Fruit fly (Drosophila melanogaster) whole organism, wandering third instar larva: ENCODE results near the gene SA2.
A peak's percentile ranks its signal among the peaks of the same experiment; 100 is the strongest.
"Not testable (repeated sequence)": the region's sequence is repeated elsewhere in the genome, so short reads cannot be mapped to it uniquely, and the experiment has no call there.

Experiments used
- CG32264 ChIP-seq: fragments of 200-800 bp; sonication (Bioruptor generic); optimal IDR thresholded peaks from 2 replicates; lab custom pipeline; 2016; ENCODE audit warnings: missing biosample characterization, missing genetic modification characterization
- CG9705 ChIP-seq: fragments of 200-800 bp; sonication (Bioruptor generic); optimal IDR thresholded peaks from 2 replicates; lab custom pipeline; 2018; ENCODE audit warnings: missing biosample characterization, mild to moderate bottlenecking, missing genetic modification characterization
- CrebA ChIP-seq: fragments of 200-800 bp; sonication (Bioruptor generic); optimal IDR thresholded peaks from 2 replicates; lab custom pipeline; 2016; ENCODE audit warnings: missing biosample characterization, mild to moderate bottlenecking, missing genetic modification characterization, borderline replicate concordance
- Dfd ChIP-seq: fragments of >200 bp; optimal IDR thresholded peaks from 2 replicates; lab custom pipeline; 2017; ENCODE audit warnings: missing biosample characterization, missing genetic modification characterization
- Dif ChIP-seq: fragments of 200-275, 200-300 bp; sonication (Bioruptor generic); optimal IDR thresholded peaks from 2 replicates; lab custom pipeline; 2018; ENCODE audit warnings: missing biosample characterization, missing genetic modification characterization; ENCODE audit not compliant: partially characterized antibody
- GATAd ChIP-seq: sonication (Bioruptor generic); optimal IDR thresholded peaks from 2 replicates; lab custom pipeline; 2016; ENCODE audit warnings: missing biosample characterization, missing genetic modification characterization
- HLH106 ChIP-seq: fragments of 200-800 bp; optimal IDR thresholded peaks from 3 replicates; lab custom pipeline; 2019; ENCODE audit warnings: missing biosample characterization, mild to moderate bottlenecking, missing genetic modification characterization, moderate library complexity
- Hnf4 ChIP-seq: fragments of 200-800 bp; sonication (Bioruptor generic); optimal IDR thresholded peaks from 2 replicates; lab custom pipeline; 2016; ENCODE audit warnings: missing biosample characterization, mild to moderate bottlenecking, missing genetic modification characterization
- Hr78 ChIP-seq: fragments of >200 bp; optimal IDR thresholded peaks from 2 replicates; lab custom pipeline; 2017; ENCODE audit warnings: missing biosample characterization, missing genetic modification characterization
- Hr83 ChIP-seq: fragments of 200-300 bp; sonication (Bioruptor generic); optimal IDR thresholded peaks from 2 replicates; lab custom pipeline; 2016; ENCODE audit warnings: missing biosample characterization, mild to moderate bottlenecking, missing genetic modification characterization, moderate library complexity; ENCODE audit not compliant: poor library complexity, severe bottlenecking
- Jra ChIP-seq: sonication (Bioruptor generic); optimal IDR thresholded peaks from 2 replicates; lab custom pipeline; 2016; ENCODE audit warnings: missing biosample characterization, missing genetic modification characterization
- Mio ChIP-seq: sonication (Bioruptor generic); optimal IDR thresholded peaks from 2 replicates; lab custom pipeline; 2016; ENCODE audit warnings: missing biosample characterization, missing genetic modification characterization
- Myc ChIP-seq: fragments of >200 bp; optimal IDR thresholded peaks from 2 replicates; lab custom pipeline; 2017
- OdsH ChIP-seq: fragments of 200-800 bp; sonication (Bioruptor generic); optimal IDR thresholded peaks from 2 replicates; lab custom pipeline; 2016; ENCODE audit warnings: missing biosample characterization, mild to moderate bottlenecking, missing genetic modification characterization
- Vsx2 ChIP-seq: fragments of 200-300, 225-300 bp; sonication (Bioruptor generic); optimal IDR thresholded peaks from 2 replicates; lab custom pipeline; 2018; ENCODE audit warnings: missing biosample characterization, missing genetic modification characterization; ENCODE audit not compliant: partially characterized antibody
- br ChIP-seq: fragments of 200-800 bp; sonication (Bioruptor generic); optimal IDR thresholded peaks from 2 replicates; lab custom pipeline; 2016; ENCODE audit warnings: missing biosample characterization, missing genetic modification characterization
- brk ChIP-seq: fragments of 200-800 bp; sonication (Bioruptor generic); optimal IDR thresholded peaks from 2 replicates; lab custom pipeline; 2016; ENCODE audit warnings: missing biosample characterization, mild to moderate bottlenecking, missing genetic modification characterization
- dl ChIP-seq, 2 experiments: fragments of 175-275, 200-275 bp in 1 of 2; fragments of 200-275 bp in 1 of 2; sonication (Bioruptor generic); optimal IDR thresholded peaks; lab custom pipeline; 2018; ENCODE audit warnings: mild to moderate bottlenecking in 2 of 2, missing biosample characterization in 2 of 2, missing genetic modification characterization in 2 of 2, moderate library complexity in 2 of 2; ENCODE audit not compliant: partially characterized antibody in 2 of 2, insufficient read depth in 1 of 2
- dmrt93B ChIP-seq: fragments of 200-800 bp; sonication (Bioruptor generic); optimal IDR thresholded peaks from 2 replicates; lab custom pipeline; 2018; ENCODE audit warnings: missing biosample characterization, mild to moderate bottlenecking, missing genetic modification characterization
- dsf ChIP-seq: sonication (Bioruptor generic); optimal IDR thresholded peaks from 2 replicates; lab custom pipeline; 2016; ENCODE audit warnings: missing biosample characterization, missing genetic modification characterization, borderline replicate concordance
- ey ChIP-seq: fragments of 200-800 bp; sonication (Bioruptor generic); optimal IDR thresholded peaks from 2 replicates; lab custom pipeline; 2016; ENCODE audit warnings: missing biosample characterization, missing genetic modification characterization
- foxo ChIP-seq, 2 experiments: fragments of 200-800 bp; sonication (Bioruptor generic); optimal IDR thresholded peaks; 2 replicates in 1 of 2; 3 replicates in 1 of 2; lab custom pipeline; 2016 to 2017; ENCODE audit warnings: missing biosample characterization in 2 of 2, missing genetic modification characterization in 2 of 2
- fru ChIP-seq: fragments of 200-800 bp; sonication (Bioruptor generic); optimal IDR thresholded peaks from 3 replicates; lab custom pipeline; 2016; ENCODE audit warnings: missing biosample characterization, mild to moderate bottlenecking, missing genetic modification characterization
- jim ChIP-seq: fragments of 175-275, 200-325 bp; sonication (Bioruptor generic); optimal IDR thresholded peaks from 2 replicates; lab custom pipeline; 2016; ENCODE audit warnings: missing biosample characterization, mild to moderate bottlenecking, missing genetic modification characterization
- pan ChIP-seq: fragments of >200 bp; optimal IDR thresholded peaks from 2 replicates; lab custom pipeline; 2017
- psq ChIP-seq: fragments of 200-800 bp; sonication (Bioruptor generic); optimal IDR thresholded peaks from 3 replicates; lab custom pipeline; 2017; ENCODE audit warnings: missing biosample characterization, mild to moderate bottlenecking, missing genetic modification characterization, moderate library complexity
- rgr ChIP-seq: fragments of 200-800 bp; sonication (Bioruptor generic); optimal IDR thresholded peaks from 3 replicates; lab custom pipeline; 2016; ENCODE audit warnings: missing biosample characterization, mild to moderate bottlenecking, missing genetic modification characterization
- sv ChIP-seq: fragments of 200-800 bp; sonication (Bioruptor generic); optimal IDR thresholded peaks from 3 replicates; lab custom pipeline; 2016; ENCODE audit warnings: missing biosample characterization, missing genetic modification characterization
- tai ChIP-seq: sonication (Bioruptor generic); optimal IDR thresholded peaks from 2 replicates; lab custom pipeline; 2016; ENCODE audit warnings: missing biosample characterization, missing genetic modification characterization
- usp ChIP-seq: fragments of >200 bp; optimal IDR thresholded peaks from 2 replicates; lab custom pipeline; 2017; ENCODE audit warnings: missing biosample characterization, missing genetic modification characterization

The SA2 gene

DNA sequence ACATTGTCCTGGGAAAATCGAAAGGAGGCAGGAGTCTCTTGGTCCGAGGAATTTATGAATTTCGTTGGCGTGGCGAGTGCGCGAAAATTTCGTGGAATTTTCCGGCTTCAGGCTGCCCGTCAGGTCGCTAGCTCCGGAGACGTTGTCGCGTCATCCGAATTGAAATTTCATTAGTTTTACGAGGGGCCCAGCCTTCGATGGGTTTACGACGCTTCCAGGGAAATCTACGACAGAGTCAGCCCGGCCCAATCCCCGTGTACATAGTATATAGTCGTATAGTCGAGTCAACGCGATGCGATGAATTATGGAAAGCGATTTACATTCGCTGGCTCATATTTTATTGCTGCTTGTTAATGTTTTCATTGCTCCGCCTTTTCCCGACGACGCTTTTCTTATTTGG is 33.1 kb downstream of the SA2 start:
- TF ChIP-seq CG9705 (GFP tag; lab: Kevin White, UChicago) (no peak), HLH106 (tag; lab: Kevin White, UChicago) (no peak)

DNA sequence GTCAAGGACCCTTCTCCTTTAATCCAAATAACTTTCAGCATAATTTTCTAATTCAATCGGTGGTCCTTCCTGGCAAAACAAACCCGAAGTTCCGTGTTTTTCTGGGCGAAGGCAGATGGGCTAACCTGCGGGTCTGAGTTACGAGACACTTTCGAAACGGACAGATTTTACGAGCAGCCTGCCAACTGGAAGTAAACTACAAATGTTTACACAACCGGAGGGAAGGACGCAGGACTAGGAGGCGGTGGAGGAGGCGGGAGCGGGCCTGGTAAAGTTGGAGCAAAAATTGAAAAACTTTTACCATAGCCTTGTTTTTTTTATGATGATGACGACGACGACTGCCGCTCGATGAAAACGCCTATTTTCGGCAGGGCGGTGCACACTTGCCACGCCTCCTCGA is 35.5 kb downstream of the SA2 start:
- TF ChIP-seq brk (no peak), Mio (GFP tag; lab: Kevin White, UChicago) (no peak), ey (GFP tag; lab: Kevin White, UChicago) (no peak), dsf (GFP tag; lab: Kevin White, UChicago) (no peak), psq (GFP tag; lab: Kevin White, UChicago) (no peak), sv (no peak), tai (GFP tag; lab: Kevin White, UChicago) (no peak), dl (GFP tag; optimal IDR thresholded peaks at IDR 0.05; lab: Kevin White, UChicago; ENCODE audit: insufficient read depth in 1 of 2, partially characterized antibody in 2 of 2) (no peak), Hr78 (no peak), Jra (GFP tag; lab: Kevin White, UChicago) (no peak), fru (no peak), rgr (no peak), GATAd (GFP tag; lab: Kevin White, UChicago) (no peak)

DNA sequence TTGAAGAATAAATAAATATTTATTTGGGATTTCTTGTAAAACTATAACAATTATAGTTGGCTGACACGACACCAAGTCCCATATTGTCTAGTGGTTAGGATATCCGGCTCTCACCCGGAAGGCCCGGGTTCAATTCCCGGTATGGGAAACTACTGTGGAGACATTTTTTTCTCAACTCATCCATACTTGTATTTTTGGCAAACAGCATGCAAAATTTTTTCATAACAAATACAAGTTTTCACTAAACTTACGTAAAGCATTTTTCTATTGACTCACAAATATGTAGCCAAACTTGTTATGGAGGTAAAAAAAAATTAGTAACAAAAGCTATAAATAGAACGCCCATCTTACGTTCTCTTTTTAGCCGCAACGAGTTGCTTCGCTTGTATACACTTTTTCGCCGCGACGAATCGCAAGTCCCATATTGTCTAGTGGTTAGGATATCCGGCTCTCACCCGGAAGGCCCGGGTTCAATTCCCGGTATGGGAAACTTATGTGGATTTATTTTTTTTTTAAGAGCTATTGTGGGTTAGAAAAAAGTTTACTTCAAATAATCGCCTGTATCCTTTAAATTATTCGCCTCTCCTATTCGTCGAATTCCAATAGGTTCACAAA is 36.2 kb downstream of the SA2 start:
- TF ChIP-seq pan (lab: Kevin White, UChicago) = no peak
- TF ChIP-seq ey (GFP tag; lab: Kevin White, UChicago) = no peak
- TF ChIP-seq OdsH = no peak

DNA sequence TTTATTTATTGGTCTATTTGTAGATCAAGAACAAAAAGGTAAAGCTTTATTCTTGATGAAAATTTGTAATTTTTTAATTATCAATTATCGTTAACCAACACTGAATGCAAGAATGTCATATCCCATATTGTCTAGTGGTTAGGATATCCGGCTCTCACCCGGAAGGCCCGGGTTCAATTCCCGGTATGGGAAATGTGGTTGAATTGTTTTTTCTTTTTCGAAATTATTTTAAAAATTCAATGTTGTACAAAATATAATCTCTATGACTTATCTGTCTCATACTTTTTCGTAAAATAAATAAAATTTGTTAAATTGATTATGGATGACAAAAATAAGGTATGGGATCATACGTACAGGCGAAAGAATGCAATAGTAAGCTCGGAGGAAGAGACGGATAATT is 39.4 kb downstream of the SA2 start, which contains the start of gene CG32320:
Gene CG32320 (plus strand): TSS at position 301 of the 400 bp plus-strand sequence.
- TF ChIP-seq foxo (GFP tag; optimal IDR thresholded peaks at IDR 0.05; lab: Kevin White, UChicago); Myc (lab: Kevin White, UChicago); CG9705 (GFP tag; lab: Kevin White, UChicago): not testable (repeated sequence)
- TF ChIP-seq, all 38 proteins: peak for 0; not testable (repeated sequence) for 38

DNA sequence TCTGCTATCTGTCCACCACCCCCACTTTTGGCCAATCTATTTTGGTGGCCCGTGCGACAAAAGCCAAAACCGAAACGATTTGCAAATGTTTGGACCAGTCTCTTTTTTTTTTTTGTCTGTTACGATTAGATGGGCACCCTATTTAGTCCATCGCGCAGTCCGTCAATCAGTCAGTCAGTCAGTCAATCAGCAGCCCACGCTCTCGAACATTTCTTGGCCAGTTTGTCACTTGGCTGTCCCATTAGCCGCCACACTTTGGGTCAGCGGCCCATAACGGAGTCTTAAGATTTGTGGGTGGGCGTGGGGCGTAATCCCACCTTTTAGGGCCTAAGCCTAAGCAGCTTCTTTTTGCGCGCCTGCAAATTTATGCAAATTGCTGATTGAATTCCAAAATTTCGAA is 43.2 kb downstream of the SA2 start:
- TF ChIP-seq CrebA = no peak
- TF ChIP-seq Hnf4 (GFP tag; lab: Kevin White, UChicago) = no peak
- TF ChIP-seq Dfd (GFP tag; lab: Kevin White, UChicago) = no peak
- no peak for TF ChIP-seq fru
- no peak for TF ChIP-seq Hr83 (GFP tag; lab: Kevin White, UChicago)
- no peak for TF ChIP-seq brk
- no peak for TF ChIP-seq dmrt93B (GFP tag; lab: Kevin White, UChicago)
- TF ChIP-seq Hr78 = no peak
- no peak for TF ChIP-seq usp
- TF ChIP-seq Vsx2 = no peak
- no peak for TF ChIP-seq CG32264
- TF ChIP-seq Dif (GFP tag; lab: Kevin White, UChicago) = no peak
- no peak for TF ChIP-seq jim (GFP tag; lab: Kevin White, UChicago)
- TF ChIP-seq foxo (GFP tag; optimal IDR thresholded peaks at IDR 0.05; lab: Kevin White, UChicago) = no peak

DNA sequence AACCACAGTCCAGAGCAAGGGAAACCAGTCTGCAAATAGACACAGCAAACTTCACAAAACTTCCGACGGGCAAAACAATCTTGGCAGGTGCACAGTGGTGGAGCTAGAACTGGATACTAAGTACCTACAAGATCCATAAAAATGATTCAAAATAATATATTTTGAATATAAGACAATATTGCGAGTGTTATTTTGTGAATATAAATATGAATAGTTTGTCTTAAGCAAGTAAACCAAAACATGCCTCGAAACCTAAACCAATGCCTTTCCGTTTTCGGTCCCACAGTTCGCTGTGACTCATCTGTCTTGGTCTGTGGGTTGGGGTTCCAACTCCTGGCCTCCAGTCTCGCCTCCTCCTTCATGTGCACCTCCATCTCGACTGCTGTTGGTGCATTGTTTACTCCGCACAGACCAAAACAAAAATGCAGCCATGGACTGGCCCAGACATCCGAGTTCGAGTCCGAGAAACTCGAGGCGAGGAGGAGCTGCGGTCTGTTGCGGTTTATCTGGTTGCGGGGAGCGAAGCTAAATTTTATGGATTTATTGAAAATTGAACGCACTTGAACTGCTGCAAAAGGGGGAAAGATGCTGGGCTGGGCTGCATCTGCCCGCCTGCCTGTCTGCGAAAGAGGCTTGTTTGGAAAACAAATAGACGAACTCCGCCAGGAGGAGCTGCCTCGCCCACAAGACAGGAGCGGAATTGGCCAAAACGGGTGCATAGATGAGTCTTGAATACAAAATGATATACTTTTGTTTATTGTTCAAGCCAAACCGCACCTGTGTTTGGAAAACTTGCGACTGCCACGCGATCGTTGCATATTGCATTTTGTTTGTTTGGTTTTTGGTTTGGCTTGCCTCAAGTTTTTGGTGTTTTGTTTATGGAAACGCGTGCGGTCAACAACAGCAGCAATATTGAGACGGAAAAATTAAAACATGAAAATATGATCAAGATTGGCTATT is 45.4 kb downstream of the SA2 start:
- TF ChIP-seq foxo (GFP tag; optimal IDR thresholded peaks at IDR 0.05; lab: Kevin White, UChicago) = peak in 1 of 2 experiments; percentile 21
- TF ChIP-seq ey (GFP tag; lab: Kevin White, UChicago) = peak; percentile 36
- no peak for TF ChIP-seq Dfd (GFP tag; lab: Kevin White, UChicago)
- no peak for TF ChIP-seq br (GFP tag; lab: Kevin White, UChicago)
- TF ChIP-seq fru = peak; percentile 8
- peak; percentile 6 for TF ChIP-seq rgr
